Worm (Caenorhabditis elegans) whole organism, young adult: ENCODE measurements around the gene C45G9.12.

Source experiments
- B0336.3 ChIP-seq: fragments of 200-800 bp; sonication (Bioruptor generic); IDR thresholded peaks from 2 replicates; pipeline ENCODE4 v1.3.6; 2022; ENCODE audit warnings: missing genetic modification characterization, missing compliant biosample characterization
- C06A6.2 ChIP-seq: fragments of 200-800 bp; sonication (Bioruptor generic); conservative IDR thresholded peaks from 2 replicates; pipeline ENCODE4 v1.3.6; 2022; ENCODE audit warnings: missing genetic modification characterization, missing compliant biosample characterization
- F39B2.1 ChIP-seq: fragments of 200-800 bp; sonication (Bioruptor generic); IDR thresholded peaks from 2 replicates; pipeline ENCODE4 v1.3.6; 2022; ENCODE audit warnings: missing genetic modification reagents, missing genetic modification characterization, missing compliant biosample characterization
- Y53F4B.3 ChIP-seq: fragments of 200-800 bp; sonication (Bioruptor generic); IDR thresholded peaks from 2 replicates; pipeline ENCODE4 v1.3.6; 2022; ENCODE audit warnings: missing genetic modification reagents, missing genetic modification characterization, missing compliant biosample characterization
- Y56A3A.18 ChIP-seq: fragments of 200-800 bp; sonication (Bioruptor generic); IDR thresholded peaks from 2 replicates; pipeline ENCODE4 v1.3.6; 2022; ENCODE audit warnings: missing genetic modification reagents, missing genetic modification characterization, missing compliant biosample characterization
- Y79H2A.3 ChIP-seq: fragments of 200-800 bp; sonication (Bioruptor generic); conservative IDR thresholded peaks from 2 replicates; pipeline ENCODE4 v1.3.6; 2022; ENCODE audit warnings: missing genetic modification reagents, missing genetic modification characterization, missing compliant biosample characterization
- ZK185.1 ChIP-seq: sonication (generic microtip); optimal IDR thresholded peaks from 2 replicates; lab custom pipeline; 2016; ENCODE audit warnings: mild to moderate bottlenecking, missing genetic modification characterization, missing compliant biosample characterization; ENCODE audit not compliant: poor library complexity, severe bottlenecking
- attf-3 ChIP-seq: fragments of 200-800 bp; sonication (Bioruptor generic); conservative IDR thresholded peaks from 2 replicates; pipeline ENCODE4 v1.3.6; 2022; ENCODE audit warnings: missing genetic modification reagents, missing genetic modification characterization, missing compliant biosample characterization
- bed-2 ChIP-seq: fragments of 200-800 bp; sonication (Bioruptor generic); IDR thresholded peaks from 2 replicates; pipeline ENCODE4 v1.3.6; 2022; ENCODE audit warnings: missing genetic modification reagents, missing genetic modification characterization, missing compliant biosample characterization
- ceh-27 ChIP-seq: fragments of 200-800 bp; sonication (Bioruptor generic); optimal IDR thresholded peaks from 2 replicates; lab custom pipeline; 2018; ENCODE audit warnings: mild to moderate bottlenecking, missing genetic modification characterization, moderate library complexity, missing compliant biosample characterization
- dpl-1 ChIP-seq: fragments of 150-350 bp; optimal IDR thresholded peaks from 2 replicates; lab custom pipeline; 2014; ENCODE audit warnings: missing biosample characterization, missing genetic modification reagents, missing genetic modification characterization
- egl-18 ChIP-seq: fragments of 200-800 bp; sonication (Bioruptor generic); IDR thresholded peaks from 2 replicates; pipeline ENCODE4 v1.3.6; 2022; ENCODE audit warnings: missing genetic modification reagents, missing genetic modification characterization, missing compliant biosample characterization
- him-1 ChIP-seq: sonication (generic microtip); optimal IDR thresholded peaks from 2 replicates; lab custom pipeline; 2016; ENCODE audit warnings: missing genotype, missing genetic modification reagents, missing genetic modification characterization, missing compliant biosample characterization
- hlh-12 ChIP-seq: sonication (generic microtip); optimal IDR thresholded peaks from 2 replicates; lab custom pipeline; 2016; ENCODE audit warnings: missing genetic modification characterization, missing compliant biosample characterization
- hsf-1 ChIP-seq: fragments of 200-800 bp; sonication (Bioruptor generic); IDR thresholded peaks from 2 replicates; pipeline ENCODE4 v1.3.6; 2022; ENCODE audit warnings: missing genetic modification reagents, missing genetic modification characterization, missing compliant biosample characterization
- let-526 ChIP-seq: fragments of 200-800 bp; sonication (Bioruptor generic); IDR thresholded peaks from 2 replicates; pipeline ENCODE4 v1.3.6; 2022; ENCODE audit warnings: missing genetic modification reagents, missing genetic modification characterization, missing compliant biosample characterization
- let-607 ChIP-seq, 2 experiments: fragments of 200-800 bp in 1 of 2; sonication (Bioruptor generic) in 1 of 2; sonication (generic microtip) in 1 of 2; optimal IDR thresholded peaks; 2 replicates each; lab custom pipeline; 2016 to 2018; ENCODE audit warnings: mild to moderate bottlenecking in 2 of 2, missing compliant biosample characterization in 2 of 2, missing genetic modification characterization in 2 of 2, moderate library complexity in 2 of 2, missing genotype in 1 of 2
- madf-3 ChIP-seq: fragments of 200-800 bp; sonication (Bioruptor generic); IDR thresholded peaks from 2 replicates; pipeline ENCODE4 v1.3.6; 2022; ENCODE audit warnings: missing genetic modification reagents, missing genetic modification characterization, missing compliant biosample characterization
- madf-6 ChIP-seq: fragments of 200-800 bp; sonication (Bioruptor generic); IDR thresholded peaks from 2 replicates; pipeline ENCODE4 v1.3.6; 2022; ENCODE audit warnings: missing genetic modification reagents, missing genetic modification characterization, missing compliant biosample characterization
- nhr-80 ChIP-seq: sonication (generic microtip); optimal IDR thresholded peaks from 2 replicates; lab custom pipeline; 2016; ENCODE audit warnings: missing genetic modification characterization, missing compliant biosample characterization
- nhr-90 ChIP-seq: sonication (generic microtip); optimal IDR thresholded peaks from 2 replicates; lab custom pipeline; 2016; ENCODE audit warnings: missing genotype, mild to moderate bottlenecking, missing genetic modification characterization, missing compliant biosample characterization
- pbrm-1 ChIP-seq: fragments of 200-800 bp; sonication (Bioruptor generic); IDR thresholded peaks from 2 replicates; pipeline ENCODE4 v1.3.6; 2022; ENCODE audit warnings: missing genetic modification reagents, missing genetic modification characterization, missing compliant biosample characterization
- rec-8 ChIP-seq, 2 experiments: sonication (generic microtip); optimal IDR thresholded peaks; 2 replicates each; lab custom pipeline; 2016; ENCODE audit warnings: mild to moderate bottlenecking in 2 of 2, missing genetic modification characterization in 2 of 2, missing genetic modification reagents in 2 of 2, missing genotype in 2 of 2, missing biosample characterization in 1 of 2, missing compliant biosample characterization in 1 of 2, moderate library complexity in 1 of 2
- rpc-1 ChIP-seq, 2 experiments: fragments of 150-350 bp in 1 of 2; sonication (generic microtip) in 1 of 2; optimal IDR thresholded peaks; 2 replicates each; lab custom pipeline; 2014 to 2018; ENCODE audit warnings: missing biosample characterization in 1 of 2, missing genetic modification characterization in 1 of 2, missing genetic modification reagents in 1 of 2, missing genotype in 1 of 2
- sea-2 ChIP-seq: fragments of 200-800 bp; sonication (Bioruptor generic); IDR thresholded peaks from 2 replicates; pipeline ENCODE4 v1.3.6; 2022; ENCODE audit warnings: missing genetic modification characterization, missing compliant biosample characterization
- snpc-4 ChIP-seq, 5 experiments: fragments of 150-350 bp in 1 of 5; sonication (generic microtip) in 4 of 5; optimal IDR thresholded peaks; 2 replicates each; lab custom pipeline; 2014 to 2018; ENCODE audit warnings: missing genetic modification characterization in 5 of 5, missing biosample characterization in 3 of 5, antibody characterized with exemption in 2 of 5, mild to moderate bottlenecking in 2 of 5, missing compliant biosample characterization in 2 of 5, missing genotype in 2 of 5, moderate library complexity in 2 of 5, missing genetic modification reagents in 1 of 5
- tbp1 ChIP-seq: fragments of 200-800 bp; sonication (Bioruptor generic); optimal IDR thresholded peaks from 2 replicates; lab custom pipeline; 2018; ENCODE audit warnings: mild to moderate bottlenecking, missing genetic modification characterization, missing compliant biosample characterization
- xnd-1 ChIP-seq: sonication (generic microtip); optimal IDR thresholded peaks from 2 replicates; lab custom pipeline; 2016; ENCODE audit warnings: missing genotype, missing genetic modification reagents, missing genetic modification characterization, missing compliant biosample characterization
- ztf-18 ChIP-seq: sonication (generic microtip); optimal IDR thresholded peaks from 2 replicates; lab custom pipeline; 2016; ENCODE audit warnings: missing genotype, mild to moderate bottlenecking, missing genetic modification characterization, missing compliant biosample characterization
- ztf-25 ChIP-seq: fragments of 200-800 bp; sonication (Bioruptor generic); IDR thresholded peaks from 2 replicates; pipeline ENCODE4 v1.3.6; 2022; ENCODE audit warnings: missing genetic modification reagents, missing genetic modification characterization, missing compliant biosample characterization

Gene C45G9.12

ce11 chrIII:5022964-5023363 lies 48.4 kb downstream of the C45G9.12 start, which contains the start of gene R144.13:
TSS of gene R144.13 (plus strand) at chrIII:5023264.
- TF ChIP-seq Y53F4B.3 (GFP tag; lab: Robert Waterston, UW) (no peak), rpc-1 (optimal IDR thresholded peaks at IDR 0.05; lab: Kevin White, UChicago) (no peak), rpc-1 (tag; optimal IDR thresholded peaks at IDR 0.05; lab: Kevin White, UChicago) (no peak), madf-6 (GFP tag; lab: Robert Waterston, UW) (no peak), attf-3 (GFP tag; lab: Robert Waterston, UW) (no peak), pbrm-1 (GFP tag; lab: Robert Waterston, UW) (no peak), sea-2 (GFP tag; lab: Robert Waterston, UW) (no peak), madf-3 (GFP tag; lab: Robert Waterston, UW) (no peak), B0336.3 (GFP tag; lab: Robert Waterston, UW) (no peak), bed-2 (GFP tag; lab: Robert Waterston, UW) (no peak), hlh-12 (tag; lab: Kevin White, UChicago) (no peak), snpc-4 (GFP tag; optimal IDR thresholded peaks at IDR 0.05; lab: Kevin White, UChicago) (no peak), snpc-4 (tag; optimal IDR thresholded peaks at IDR 0.05; lab: Kevin White, UChicago) (no peak)

DNA sequence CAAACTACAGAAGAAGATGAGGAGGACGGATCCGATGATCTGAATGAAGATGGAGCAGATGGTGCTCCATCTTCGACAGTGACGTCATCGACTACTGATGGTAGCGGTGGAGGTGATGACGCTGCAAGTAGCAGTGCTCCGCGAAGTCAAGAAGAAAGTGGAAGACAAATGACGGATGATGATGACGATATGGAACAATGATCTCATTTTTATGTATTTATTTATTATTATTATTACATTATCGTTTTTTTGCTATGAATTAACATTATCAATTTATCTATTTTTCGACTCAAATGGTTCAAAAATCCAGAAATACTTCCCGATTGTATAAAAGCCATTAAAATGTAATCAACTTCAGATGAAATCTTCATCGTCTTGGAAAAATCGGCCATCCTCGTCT lies 49.7 kb downstream of the C45G9.12 start, which contains the start of gene R144.3:
TSS of gene R144.3 (plus strand) at position 301 of the 400 bp plus-strand sequence.
- TF ChIP-seq pbrm-1 (GFP tag; lab: Robert Waterston, UW) (no peak), him-1 (tag; lab: Kevin White, UChicago) (no peak), ceh-27 (no peak), hsf-1 (no peak), let-607 (tag; optimal IDR thresholded peaks at IDR 0.05; lab: Kevin White, UChicago) (no peak), egl-18 (GFP tag; lab: Robert Waterston, UW) (no peak), ztf-25 (GFP tag; lab: Robert Waterston, UW) (no peak), Y79H2A.3 (GFP tag; lab: Robert Waterston, UW) (no peak), let-526 (GFP tag; lab: Robert Waterston, UW) (no peak)

- TF ChIP-seq F39B2.1 (no peak), xnd-1 (tag; lab: Kevin White, UChicago) (no peak), nhr-80 (no peak), C06A6.2 (GFP tag; lab: Robert Waterston, UW) (no peak), ztf-18 (tag; lab: Kevin White, UChicago) (no peak), dpl-1 (GFP tag; lab: Kevin White, UChicago) (no peak), ZK185.1 (no peak), Y56A3A.18 (GFP tag; lab: Robert Waterston, UW) (no peak), tbp1 (no peak), nhr-90 (tag; lab: Kevin White, UChicago) (no peak), rec-8 (tag; optimal IDR thresholded peaks at IDR 0.05; lab: Kevin White, UChicago) (no peak)
These were observed 50.5 kb downstream of the C45G9.12 start, which contains the start of gene mdt-11 for ce11 chrIII:5020924-5021323. TSS of gene mdt-11 (plus strand) at chrIII:5021224.
